Worm (Caenorhabditis elegans) whole organism, mixed stage, embryonic: ENCODE results near the gene K09E4.4.

ENCODE experiments used
- M03D4.4 ChIP-seq: sonication (generic microtip); optimal IDR thresholded peaks from 2 replicates; lab custom pipeline; 2017; ENCODE audit warnings: mild to moderate bottlenecking, missing genetic modification characterization, missing compliant biosample characterization
- bed-3 ChIP-seq: fragments of 200-800 bp; sonication (Bioruptor generic); optimal IDR thresholded peaks from 3 replicates; lab custom pipeline; 2018; ENCODE audit warnings: mild to moderate bottlenecking, missing genetic modification characterization, moderate library complexity, missing compliant biosample characterization
- blmp-1 ChIP-seq: fragments of 150-350 bp; optimal IDR thresholded peaks from 2 replicates; lab custom pipeline; 2014; ENCODE audit warnings: missing biosample characterization, missing genetic modification characterization
- ceh-39 ChIP-seq: fragments of 150-350 bp; optimal IDR thresholded peaks from 2 replicates; lab custom pipeline; 2014; ENCODE audit warnings: missing biosample characterization, missing genetic modification characterization
- ceh-43 ChIP-seq: fragments of 200-800 bp; sonication (Bioruptor generic); optimal IDR thresholded peaks from 2 replicates; lab custom pipeline; 2018; ENCODE audit warnings: mild to moderate bottlenecking, missing genetic modification characterization, moderate library complexity, missing compliant biosample characterization
- ceh-83 ChIP-seq: fragments of 200-800 bp; sonication (Bioruptor generic); optimal IDR thresholded peaks from 2 replicates; lab custom pipeline; 2018; ENCODE audit warnings: mild to moderate bottlenecking, missing genetic modification characterization, missing compliant biosample characterization
- ces-1 ChIP-seq: fragments of 150-350 bp; optimal IDR thresholded peaks from 2 replicates; lab custom pipeline; 2014; ENCODE audit warnings: missing biosample characterization, missing genetic modification reagents, missing genetic modification characterization
- cnd-1 ChIP-seq: fragments of 200-800 bp; sonication (Bioruptor generic); optimal IDR thresholded peaks from 2 replicates; lab custom pipeline; 2018; ENCODE audit warnings: mild to moderate bottlenecking, missing genetic modification characterization, missing compliant biosample characterization
- drap-1 ChIP-seq: fragments of 200-800 bp; sonication (Bioruptor generic); optimal IDR thresholded peaks from 3 replicates; lab custom pipeline; 2018; ENCODE audit warnings: mild to moderate bottlenecking, missing genetic modification characterization, missing compliant biosample characterization
- elt-1 ChIP-seq: sonication (generic microtip); optimal IDR thresholded peaks from 2 replicates; lab custom pipeline; 2017; ENCODE audit warnings: missing genetic modification characterization, mild to moderate bottlenecking, missing compliant biosample characterization, antibody characterized with exemption, moderate library complexity, borderline replicate concordance; ENCODE audit not compliant: insufficient read depth
- elt-3 ChIP-seq: fragments of 150-350 bp; optimal IDR thresholded peaks from 2 replicates; lab custom pipeline; 2014; ENCODE audit warnings: missing biosample characterization, missing genetic modification characterization
- flh-1 ChIP-seq: fragments of 200-800 bp; sonication (Bioruptor generic); optimal IDR thresholded peaks from 2 replicates; lab custom pipeline; 2018; ENCODE audit warnings: mild to moderate bottlenecking, missing genetic modification characterization, moderate library complexity, missing compliant biosample characterization
- hlh-1 ChIP-seq: fragments of 150-350 bp; optimal IDR thresholded peaks from 2 replicates; lab custom pipeline; 2014; ENCODE audit warnings: missing biosample characterization, missing genetic modification reagents, missing genetic modification characterization
- lin-13 ChIP-seq: fragments of 150-350 bp; optimal IDR thresholded peaks from 2 replicates; lab custom pipeline; 2014; ENCODE audit warnings: missing biosample characterization, missing genetic modification characterization
- lin-32 ChIP-seq: fragments of 200-800 bp; sonication (Bioruptor generic); optimal IDR thresholded peaks from 2 replicates; lab custom pipeline; 2018; ENCODE audit warnings: mild to moderate bottlenecking, missing genetic modification characterization, missing compliant biosample characterization
- lsy-2 ChIP-seq: fragments of 150-350 bp; optimal IDR thresholded peaks from 2 replicates; lab custom pipeline; 2014; ENCODE audit warnings: missing biosample characterization, missing genetic modification characterization
- mab-5 ChIP-seq: fragments of 150-350 bp; optimal IDR thresholded peaks from 2 replicates; lab custom pipeline; 2014; ENCODE audit warnings: missing biosample characterization, missing genetic modification characterization
- mls-2 ChIP-seq: sonication (generic microtip); optimal IDR thresholded peaks from 2 replicates; lab custom pipeline; 2016; ENCODE audit warnings: mild to moderate bottlenecking, missing genetic modification characterization, moderate library complexity, missing compliant biosample characterization
- nhr-12 ChIP-seq: fragments of 150-350 bp; optimal IDR thresholded peaks from 2 replicates; lab custom pipeline; 2014; ENCODE audit warnings: missing biosample characterization, missing genetic modification characterization
- nhr-2 ChIP-seq: fragments of 150-350 bp; optimal IDR thresholded peaks from 2 replicates; lab custom pipeline; 2014; ENCODE audit warnings: missing biosample characterization, missing genetic modification characterization
- nhr-237 ChIP-seq: fragments of 150-350 bp; optimal IDR thresholded peaks from 2 replicates; lab custom pipeline; 2014; ENCODE audit warnings: missing biosample characterization, missing genetic modification characterization
- nhr-28 ChIP-seq: fragments of 150-350 bp; optimal IDR thresholded peaks from 2 replicates; lab custom pipeline; 2014; ENCODE audit warnings: missing biosample characterization, missing genetic modification characterization
- nhr-76 ChIP-seq: sonication (generic microtip); optimal IDR thresholded peaks from 2 replicates; lab custom pipeline; 2017; ENCODE audit warnings: missing biosample characterization, missing genetic modification characterization
- pha-4 ChIP-seq: fragments of 150-350 bp; optimal IDR thresholded peaks from 2 replicates; lab custom pipeline; 2018; ENCODE audit warnings: missing biosample characterization, missing genetic modification reagents, missing genetic modification characterization
- sem-2 ChIP-seq: fragments of 200-800 bp; sonication (Bioruptor generic); optimal IDR thresholded peaks from 2 replicates; lab custom pipeline; 2018; ENCODE audit warnings: mild to moderate bottlenecking, missing genetic modification characterization, missing compliant biosample characterization
- sptf-1 ChIP-seq: sonication (generic microtip); optimal IDR thresholded peaks from 2 replicates; lab custom pipeline; 2017; ENCODE audit warnings: mild to moderate bottlenecking, missing genetic modification characterization, moderate library complexity, missing compliant biosample characterization
- tbx-8 ChIP-seq: fragments of 200-800 bp; sonication (Bioruptor generic); optimal IDR thresholded peaks from 2 replicates; lab custom pipeline; 2018; ENCODE audit warnings: mild to moderate bottlenecking, missing genetic modification characterization, moderate library complexity, missing compliant biosample characterization
- unc-39 ChIP-seq: fragments of 150-350 bp; optimal IDR thresholded peaks from 2 replicates; lab custom pipeline; 2014; ENCODE audit warnings: missing biosample characterization, missing genetic modification characterization
- unc-62 ChIP-seq: fragments of 150-350 bp; optimal IDR thresholded peaks from 2 replicates; lab custom pipeline; 2014; ENCODE audit warnings: missing biosample characterization, missing genetic modification reagents, missing genetic modification characterization
- zip-8 ChIP-seq: fragments of 150-350 bp; optimal IDR thresholded peaks from 2 replicates; lab custom pipeline; 2014; ENCODE audit warnings: missing biosample characterization, missing genetic modification characterization
- ztf-11 ChIP-seq: fragments of 150-350 bp; optimal IDR thresholded peaks from 2 replicates; lab custom pipeline; 2014; ENCODE audit warnings: missing biosample characterization, missing genetic modification characterization

The K09E4.4 gene

ce11 chrII:14086931-14087330 is 35.0 kb downstream of the K09E4.4 start:
- TF ChIP-seq mls-2 (tag; lab: Kevin White, UChicago) (no peak), drap-1 (GFP tag; lab: Kevin White, UChicago) (no peak), pha-4 (tag; lab: Kevin White, UChicago) (no peak), unc-39 (tag; lab: Kevin White, UChicago) (no peak), mab-5 (tag; lab: Kevin White, UChicago) (no peak), lsy-2 (tag; lab: Kevin White, UChicago) (no peak), nhr-12 (tag; lab: Kevin White, UChicago) (no peak), lin-13 (tag; lab: Kevin White, UChicago) (no peak), ces-1 (no peak), ceh-83 (GFP tag; lab: Kevin White, UChicago) (no peak), hlh-1 (no peak), sem-2 (GFP tag; lab: Kevin White, UChicago) (no peak), nhr-76 (no peak), ceh-39 (tag; lab: Kevin White, UChicago) (no peak), nhr-2 (tag; lab: Kevin White, UChicago) (no peak), nhr-28 (no peak)

DNA sequence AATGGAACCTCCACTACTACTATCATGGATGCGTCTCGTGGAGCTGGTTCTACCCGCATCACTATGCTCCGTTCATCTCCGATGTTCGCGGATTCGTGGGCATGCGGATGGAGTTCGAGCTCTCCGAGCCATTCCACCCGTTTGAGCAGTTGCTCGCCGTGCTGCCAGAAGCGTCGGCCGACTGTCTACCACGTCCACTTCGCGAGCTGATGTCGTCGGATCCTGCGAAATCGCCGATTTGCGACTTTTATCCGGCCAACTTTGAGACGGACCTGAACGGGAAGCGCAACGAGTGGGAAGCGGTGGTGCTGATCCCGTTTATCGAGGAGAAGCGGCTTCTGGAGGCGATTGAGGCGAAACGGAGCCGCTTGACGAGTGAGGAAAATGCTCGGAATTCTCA is 44.1 kb downstream of the K09E4.4 start:
- no peak for TF ChIP-seq elt-3
- no peak for TF ChIP-seq hlh-1
- no peak for TF ChIP-seq nhr-237 (tag; lab: Kevin White, UChicago)
- no peak for TF ChIP-seq unc-39 (tag; lab: Kevin White, UChicago)
- no peak for TF ChIP-seq elt-1 (tag; lab: Kevin White, UChicago)
- TF ChIP-seq bed-3 (GFP tag; lab: Kevin White, UChicago) = no peak
- TF ChIP-seq mab-5 (tag; lab: Kevin White, UChicago) = no peak
- TF ChIP-seq blmp-1 (tag; lab: Kevin White, UChicago) = no peak
- TF ChIP-seq nhr-28 = no peak
- TF ChIP-seq mls-2 (tag; lab: Kevin White, UChicago) = no peak
- TF ChIP-seq flh-1 (GFP tag; lab: Kevin White, UChicago) = no peak
- no peak for TF ChIP-seq ceh-83 (GFP tag; lab: Kevin White, UChicago)
- TF ChIP-seq nhr-12 (tag; lab: Kevin White, UChicago) = no peak
- no peak for TF ChIP-seq unc-62
- TF ChIP-seq tbx-8 = no peak

ce11 chrII:14074825-14075224 is 47.1 kb downstream of the K09E4.4 start:
- TF ChIP-seq drap-1 (GFP tag; lab: Kevin White, UChicago) (no peak), M03D4.4 (tag; lab: Kevin White, UChicago) (no peak), ceh-39 (tag; lab: Kevin White, UChicago) (no peak), ztf-11 (tag; lab: Kevin White, UChicago) (no peak), elt-1 (tag; lab: Kevin White, UChicago) (no peak), zip-8 (tag; lab: Kevin White, UChicago) (no peak), cnd-1 (no peak), ceh-83 (GFP tag; lab: Kevin White, UChicago) (no peak)

DNA sequence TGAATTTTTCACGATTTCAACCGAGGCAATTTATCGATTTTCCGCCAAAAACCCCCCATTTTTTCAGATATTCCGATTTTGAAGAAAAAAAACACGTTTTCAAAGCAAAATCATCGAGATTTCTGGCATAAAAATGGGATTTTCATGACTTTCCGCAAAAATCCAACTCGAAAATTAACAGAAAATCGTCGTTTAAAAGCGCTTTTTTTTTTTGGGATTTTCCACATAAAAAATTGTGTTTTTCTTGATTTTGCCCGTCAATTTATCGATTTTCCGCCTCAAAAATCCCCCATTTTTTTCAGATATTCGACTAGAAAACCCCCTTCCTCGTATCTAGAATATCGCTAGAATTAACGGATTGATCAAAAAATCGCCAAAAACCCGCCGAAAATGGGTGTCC is 53.4 kb downstream of the K09E4.4 start, which contains the start of gene xrn-1:
xrn-1 (plus strand) TSS at position 301 of the 400 bp plus-strand sequence.
- TF ChIP-seq tbx-8 (no peak), zip-8 (tag; lab: Kevin White, UChicago) (no peak), bed-3 (GFP tag; lab: Kevin White, UChicago) (no peak), unc-39 (tag; lab: Kevin White, UChicago) (no peak), ztf-11 (tag; lab: Kevin White, UChicago) (no peak), nhr-2 (tag; lab: Kevin White, UChicago) (no peak), ceh-43 (GFP tag; lab: Kevin White, UChicago) (no peak), lsy-2 (tag; lab: Kevin White, UChicago) (no peak), nhr-12 (tag; lab: Kevin White, UChicago) (no peak), pha-4 (tag; lab: Kevin White, UChicago) (no peak), lin-13 (tag; lab: Kevin White, UChicago) (no peak), nhr-28 (no peak), unc-62 (no peak)

- TF ChIP-seq lin-32 (GFP tag; lab: Kevin White, UChicago) (no peak), ceh-83 (GFP tag; lab: Kevin White, UChicago) (no peak), sptf-1 (tag; lab: Kevin White, UChicago) (no peak), mls-2 (tag; lab: Kevin White, UChicago) (no peak), ceh-39 (tag; lab: Kevin White, UChicago) (no peak), hlh-1 (no peak), elt-1 (tag; lab: Kevin White, UChicago) (no peak), flh-1 (GFP tag; lab: Kevin White, UChicago) (no peak), ces-1 (no peak), zip-8 (tag; lab: Kevin White, UChicago) (no peak), bed-3 (GFP tag; lab: Kevin White, UChicago) (no peak)
Measured at ce11 chrII:14065486-14065885, 56.5 kb downstream of the K09E4.4 start.
